Worm (Caenorhabditis elegans) whole organism, L1 larva: Measurements from ENCODE around the gene alg-1.

ENCODE experiments used
- aha-1 ChIP-seq: fragments of 150-350 bp; optimal IDR thresholded peaks from 2 replicates; lab custom pipeline; 2014; ENCODE audit warnings: missing biosample characterization, missing genetic modification characterization
- alr-1 ChIP-seq: fragments of 200-800 bp; sonication (Bioruptor generic); optimal IDR thresholded peaks from 2 replicates; lab custom pipeline; 2018; ENCODE audit warnings: borderline replicate concordance, mild to moderate bottlenecking, missing genetic modification characterization, missing compliant biosample characterization
- aly-2 ChIP-seq: fragments of 150-350 bp; optimal IDR thresholded peaks from 2 replicates; lab custom pipeline; 2014; ENCODE audit warnings: missing biosample characterization, missing genetic modification characterization
- egl-27 ChIP-seq, 2 experiments: fragments of 150-350 bp in 1 of 2; sonication (generic microtip); optimal IDR thresholded peaks; 3 replicates each; lab custom pipeline; 2017 to 2018; ENCODE audit warnings: missing biosample characterization in 2 of 2, missing genetic modification characterization in 2 of 2, missing genetic modification reagents in 2 of 2
- skn-1 ChIP-seq: fragments of 150-350 bp; optimal IDR thresholded peaks from 2 replicates; lab custom pipeline; 2014; ENCODE audit warnings: missing biosample characterization, missing genetic modification characterization
- sup-37 ChIP-seq: fragments of 200-800 bp; sonication (Bioruptor generic); optimal IDR thresholded peaks from 2 replicates; lab custom pipeline; 2018; ENCODE audit warnings: mild to moderate bottlenecking, missing genetic modification characterization, missing compliant biosample characterization

DNA sequence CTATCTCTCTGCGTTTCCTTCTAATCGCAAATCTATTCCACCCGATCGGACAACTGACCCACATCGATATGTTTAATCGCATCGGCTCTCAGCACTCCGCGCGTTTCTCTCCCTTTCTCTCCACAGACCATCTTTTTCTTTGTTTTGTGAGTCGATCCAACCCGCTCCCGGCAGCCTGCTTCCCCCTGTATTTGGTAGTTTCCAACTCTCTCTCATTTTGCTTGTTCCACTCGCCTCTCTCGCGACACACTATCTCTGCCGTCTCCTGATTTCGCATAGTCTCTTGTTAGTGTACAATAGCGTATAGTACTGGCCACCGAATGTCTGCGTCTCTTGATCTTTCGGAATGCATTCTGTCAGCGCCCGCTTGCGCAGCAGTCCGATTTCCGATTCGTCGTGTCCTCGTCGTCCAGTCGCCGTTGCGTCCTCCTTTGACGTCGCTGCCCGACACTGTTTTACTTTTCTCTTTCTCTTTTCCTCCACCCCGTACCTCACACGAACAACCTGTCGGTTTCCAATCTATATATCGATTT is 1.8 kb downstream of the alg-1 start:
- no peak for TF ChIP-seq sup-37
- TF ChIP-seq egl-27 (tag; optimal IDR thresholded peaks at IDR 0.05; lab: Kevin White, UChicago), result peak; percentile 38 to 72
- TF ChIP-seq skn-1 (tag; lab: Kevin White, UChicago), result peak; percentile 10
- no peak for TF ChIP-seq alr-1
- no peak for TF ChIP-seq aha-1
- no peak for TF ChIP-seq aly-2 (tag; lab: Kevin White, UChicago)
